Worm (Caenorhabditis elegans) whole organism, young adult: ENCODE measurements around the gene C23G10.11.

ENCODE experiments used
- B0336.3 ChIP-seq: fragments of 200-800 bp; sonication (Bioruptor generic); IDR thresholded peaks from 2 replicates; pipeline ENCODE4 v1.3.6; 2022; ENCODE audit warnings: missing genetic modification characterization, missing compliant biosample characterization
- C17E4.6 ChIP-seq: fragments of 200-800 bp; sonication (Bioruptor generic); IDR thresholded peaks from 2 replicates; pipeline ENCODE4 v1.3.6; 2022; ENCODE audit warnings: missing genetic modification reagents, missing genetic modification characterization, missing compliant biosample characterization
- D2030.7 ChIP-seq: fragments of 200-800 bp; sonication (Bioruptor generic); IDR thresholded peaks from 2 replicates; pipeline ENCODE4 v1.3.6; 2022; ENCODE audit warnings: missing genetic modification reagents, missing genetic modification characterization, missing compliant biosample characterization
- F23B12.7 ChIP-seq: sonication (generic microtip); optimal IDR thresholded peaks from 2 replicates; lab custom pipeline; 2017; ENCODE audit warnings: missing genetic modification characterization, mild to moderate bottlenecking, missing compliant biosample characterization, antibody characterized with exemption, moderate library complexity; ENCODE audit not compliant: insufficient read depth
- F39B2.1 ChIP-seq: fragments of 200-800 bp; sonication (Bioruptor generic); IDR thresholded peaks from 2 replicates; pipeline ENCODE4 v1.3.6; 2022; ENCODE audit warnings: missing genetic modification reagents, missing genetic modification characterization, missing compliant biosample characterization
- F57A8.1 ChIP-seq: fragments of 200-800 bp; sonication (Bioruptor generic); optimal IDR thresholded peaks from 2 replicates; lab custom pipeline; 2018; ENCODE audit warnings: mild to moderate bottlenecking, missing genetic modification characterization, moderate library complexity, missing compliant biosample characterization
- F57C9.4 ChIP-seq: sonication (generic microtip); optimal IDR thresholded peaks from 2 replicates; lab custom pipeline; 2017; ENCODE audit warnings: mild to moderate bottlenecking, missing genetic modification characterization, missing compliant biosample characterization
- T26A5.8 ChIP-seq: sonication (generic microtip); optimal IDR thresholded peaks from 2 replicates; lab custom pipeline; 2016; ENCODE audit warnings: missing genetic modification characterization, missing compliant biosample characterization
- Y56A3A.18 ChIP-seq: fragments of 200-800 bp; sonication (Bioruptor generic); IDR thresholded peaks from 2 replicates; pipeline ENCODE4 v1.3.6; 2022; ENCODE audit warnings: missing genetic modification reagents, missing genetic modification characterization, missing compliant biosample characterization
- Y95B8A.8 ChIP-seq: fragments of 200-800 bp; sonication (Bioruptor generic); IDR thresholded peaks from 2 replicates; pipeline ENCODE4 v1.3.6; 2022; ENCODE audit warnings: missing genetic modification reagents, missing genetic modification characterization, missing compliant biosample characterization
- ZK185.1 ChIP-seq: sonication (generic microtip); optimal IDR thresholded peaks from 2 replicates; lab custom pipeline; 2016; ENCODE audit warnings: mild to moderate bottlenecking, missing genetic modification characterization, missing compliant biosample characterization; ENCODE audit not compliant: poor library complexity, severe bottlenecking
- aptf-2 ChIP-seq: fragments of 200-800 bp; sonication (Bioruptor generic); conservative IDR thresholded peaks from 2 replicates; pipeline ENCODE4 v1.3.6; 2022; ENCODE audit warnings: missing genetic modification reagents, missing genetic modification characterization, missing compliant biosample characterization
- atf-7 ChIP-seq: sonication (generic microtip); optimal IDR thresholded peaks from 2 replicates; lab custom pipeline; 2017; ENCODE audit warnings: mild to moderate bottlenecking, missing genetic modification characterization, missing compliant biosample characterization
- athp-1 ChIP-seq: sonication (generic microtip); optimal IDR thresholded peaks from 2 replicates; lab custom pipeline; 2017; ENCODE audit warnings: mild to moderate bottlenecking, missing genetic modification characterization, missing compliant biosample characterization
- attf-3 ChIP-seq: fragments of 200-800 bp; sonication (Bioruptor generic); conservative IDR thresholded peaks from 2 replicates; pipeline ENCODE4 v1.3.6; 2022; ENCODE audit warnings: missing genetic modification reagents, missing genetic modification characterization, missing compliant biosample characterization
- attf-6 ChIP-seq: fragments of 200-800 bp; sonication (Bioruptor generic); IDR thresholded peaks from 2 replicates; pipeline ENCODE4 v1.3.6; 2022; ENCODE audit warnings: missing genetic modification reagents, missing genetic modification characterization, missing compliant biosample characterization
- ceh-40 ChIP-seq: fragments of 200-800 bp; sonication (Bioruptor generic); IDR thresholded peaks from 2 replicates; pipeline ENCODE4 v1.3.6; 2022; ENCODE audit warnings: missing genetic modification characterization, missing compliant biosample characterization
- ceh-79 ChIP-seq: sonication (generic microtip); optimal IDR thresholded peaks from 2 replicates; lab custom pipeline; 2017; ENCODE audit warnings: mild to moderate bottlenecking, missing genetic modification characterization, missing compliant biosample characterization
- die-1 ChIP-seq: sonication (generic microtip); optimal IDR thresholded peaks from 2 replicates; lab custom pipeline; 2016; ENCODE audit warnings: missing genotype, mild to moderate bottlenecking, missing genetic modification characterization, missing compliant biosample characterization
- dpff-1 ChIP-seq: sonication (generic microtip); optimal IDR thresholded peaks from 2 replicates; lab custom pipeline; 2017; ENCODE audit warnings: mild to moderate bottlenecking, missing genetic modification characterization, missing compliant biosample characterization
- ekl-4 ChIP-seq: fragments of 200-800 bp; sonication (Bioruptor generic); IDR thresholded peaks from 2 replicates; pipeline ENCODE4 v1.3.6; 2022; ENCODE audit warnings: missing genetic modification reagents, missing genetic modification characterization, missing compliant biosample characterization
- fkh-3 ChIP-seq: sonication (generic microtip); optimal IDR thresholded peaks from 2 replicates; lab custom pipeline; 2016; ENCODE audit warnings: mild to moderate bottlenecking, missing genetic modification characterization, missing compliant biosample characterization
- gei-17 ChIP-seq: fragments of 200-800 bp; sonication (Bioruptor generic); optimal IDR thresholded peaks from 2 replicates; lab custom pipeline; 2018; ENCODE audit warnings: mild to moderate bottlenecking, missing genetic modification characterization, missing compliant biosample characterization
- hlh-12 ChIP-seq: sonication (generic microtip); optimal IDR thresholded peaks from 2 replicates; lab custom pipeline; 2016; ENCODE audit warnings: missing genetic modification characterization, missing compliant biosample characterization
- hrde-1 ChIP-seq: sonication (generic microtip); optimal IDR thresholded peaks from 2 replicates; lab custom pipeline; 2016; ENCODE audit warnings: missing genetic modification characterization, mild to moderate bottlenecking, missing compliant biosample characterization, moderate library complexity, missing genotype, missing genetic modification reagents, borderline replicate concordance
- lin-54 ChIP-seq: fragments of 200-800 bp; sonication (Bioruptor generic); optimal IDR thresholded peaks from 2 replicates; lab custom pipeline; 2018; ENCODE audit warnings: mild to moderate bottlenecking, missing genetic modification characterization, missing compliant biosample characterization
- lir-1 ChIP-seq: fragments of 200-800 bp; sonication (Bioruptor generic); conservative IDR thresholded peaks from 2 replicates; pipeline ENCODE4 v1.3.6; 2022; ENCODE audit warnings: missing genetic modification reagents, missing genetic modification characterization, missing compliant biosample characterization
- lsy-27 ChIP-seq: sonication (generic microtip); optimal IDR thresholded peaks from 2 replicates; lab custom pipeline; 2017; ENCODE audit warnings: missing genetic modification characterization, mild to moderate bottlenecking, missing compliant biosample characterization, antibody characterized with exemption, missing genotype, borderline replicate concordance; ENCODE audit not compliant: insufficient read depth
- madf-3 ChIP-seq: fragments of 200-800 bp; sonication (Bioruptor generic); IDR thresholded peaks from 2 replicates; pipeline ENCODE4 v1.3.6; 2022; ENCODE audit warnings: missing genetic modification reagents, missing genetic modification characterization, missing compliant biosample characterization
- mes-4 ChIP-seq: sonication (generic microtip); optimal IDR thresholded peaks from 2 replicates; lab custom pipeline; 2016; ENCODE audit warnings: missing genotype, missing genetic modification characterization, missing compliant biosample characterization
- nfya-1 ChIP-seq: sonication (generic microtip); optimal IDR thresholded peaks from 2 replicates; lab custom pipeline; 2017; ENCODE audit warnings: antibody characterized with exemption, missing compliant biosample characterization, missing genetic modification characterization, borderline replicate concordance; ENCODE audit not compliant: insufficient read depth
- nhr-120 ChIP-seq: fragments of 200-800 bp; sonication (Bioruptor generic); IDR thresholded peaks from 2 replicates; pipeline ENCODE4 v1.3.6; 2022; ENCODE audit warnings: missing genetic modification characterization, missing compliant biosample characterization
- nhr-179 ChIP-seq: sonication (generic microtip); optimal IDR thresholded peaks from 2 replicates; lab custom pipeline; 2016; ENCODE audit warnings: mild to moderate bottlenecking, missing genetic modification characterization, missing compliant biosample characterization
- nhr-80 ChIP-seq: sonication (generic microtip); optimal IDR thresholded peaks from 2 replicates; lab custom pipeline; 2016; ENCODE audit warnings: missing genetic modification characterization, missing compliant biosample characterization
- pbrm-1 ChIP-seq: fragments of 200-800 bp; sonication (Bioruptor generic); IDR thresholded peaks from 2 replicates; pipeline ENCODE4 v1.3.6; 2022; ENCODE audit warnings: missing genetic modification reagents, missing genetic modification characterization, missing compliant biosample characterization
- rcor-1 ChIP-seq: fragments of 200-800 bp; sonication (Bioruptor generic); IDR thresholded peaks from 2 replicates; pipeline ENCODE4 v1.3.6; 2022; ENCODE audit warnings: missing genetic modification reagents, missing genetic modification characterization, missing compliant biosample characterization
- repo-1 ChIP-seq: sonication (generic microtip); optimal IDR thresholded peaks from 2 replicates; lab custom pipeline; 2017; ENCODE audit warnings: mild to moderate bottlenecking, missing genetic modification characterization, missing compliant biosample characterization
- snpc-1.1 ChIP-seq: sonication (generic microtip); optimal IDR thresholded peaks from 2 replicates; lab custom pipeline; 2017; ENCODE audit warnings: missing genetic modification characterization, mild to moderate bottlenecking, missing compliant biosample characterization, antibody characterized with exemption, moderate library complexity, missing genotype, missing genetic modification reagents; ENCODE audit not compliant: insufficient read depth
- somi-1 ChIP-seq: fragments of 200-800 bp; sonication (Bioruptor generic); optimal IDR thresholded peaks from 2 replicates; lab custom pipeline; 2018; ENCODE audit warnings: mild to moderate bottlenecking, missing genetic modification characterization, missing compliant biosample characterization
- sptf-2 ChIP-seq: fragments of 200-800 bp; sonication (Bioruptor generic); optimal IDR thresholded peaks from 2 replicates; lab custom pipeline; 2018; ENCODE audit warnings: mild to moderate bottlenecking, missing genetic modification characterization, missing compliant biosample characterization
- tbx-9 ChIP-seq: sonication (generic microtip); optimal IDR thresholded peaks from 2 replicates; lab custom pipeline; 2016; ENCODE audit warnings: borderline replicate concordance, missing genetic modification characterization, inconsistent platforms, missing compliant biosample characterization
- tlf-1 ChIP-seq: fragments of 200-800 bp; sonication (Bioruptor generic); optimal IDR thresholded peaks from 2 replicates; lab custom pipeline; 2018; ENCODE audit warnings: mild to moderate bottlenecking, missing genetic modification characterization, missing compliant biosample characterization
- unc-130 ChIP-seq: sonication (generic microtip); optimal IDR thresholded peaks from 2 replicates; lab custom pipeline; 2016; ENCODE audit warnings: missing genetic modification reagents, missing genetic modification characterization, missing compliant biosample characterization
- unc-62 ChIP-seq: fragments of 150-350 bp; optimal IDR thresholded peaks from 2 replicates; lab custom pipeline; 2014; ENCODE audit warnings: missing biosample characterization, missing genetic modification reagents, missing genetic modification characterization
- ztf-18 ChIP-seq: sonication (generic microtip); optimal IDR thresholded peaks from 2 replicates; lab custom pipeline; 2016; ENCODE audit warnings: missing genotype, mild to moderate bottlenecking, missing genetic modification characterization, missing compliant biosample characterization

The C23G10.11 gene

ce11 chrIII:6202440-6202839, 12.9 kb downstream of the C23G10.11 start (continued):
- no peak for TF ChIP-seq nhr-179 (tag; lab: Kevin White, UChicago)
- TF ChIP-seq lin-54 (GFP tag; lab: Kevin White, UChicago), result peak; percentile 46
- TF ChIP-seq tbx-9 (tag; lab: Kevin White, UChicago), result no peak
- no peak for TF ChIP-seq F39B2.1 (GFP tag; lab: Robert Waterston, UW)
- no peak for TF ChIP-seq T26A5.8 (tag; lab: Kevin White, UChicago)
- TF ChIP-seq hrde-1 (tag; lab: Kevin White, UChicago), result peak; percentile 93
- TF ChIP-seq ZK185.1 (tag; lab: Kevin White, UChicago), result no peak
- peak; percentile 73 for TF ChIP-seq B0336.3
- no peak for TF ChIP-seq mes-4 (tag; lab: Kevin White, UChicago)
- TF ChIP-seq dpff-1 (tag; lab: Kevin White, UChicago), result no peak
- TF ChIP-seq tlf-1, result peak; percentile 14
- TF ChIP-seq attf-3, result 0 out of 2 replicates have a peak, but pooled peaks have one; percentile 7
- TF ChIP-seq D2030.7 (GFP tag; lab: Robert Waterston, UW), result peak; percentile 25; the same call in 1 of the 2 replicates
- TF ChIP-seq attf-6 (GFP tag; lab: Robert Waterston, UW), result peak; percentile 68; the same call in 1 of the 2 replicates
- TF ChIP-seq nfya-1 (tag; lab: Kevin White, UChicago), result no peak
- no peak for TF ChIP-seq aptf-2 (GFP tag; lab: Robert Waterston, UW)
- no peak for TF ChIP-seq rcor-1 (GFP tag; lab: Robert Waterston, UW)
- no peak for TF ChIP-seq somi-1
- no peak for TF ChIP-seq lir-1
- no peak for TF ChIP-seq pbrm-1 (GFP tag; lab: Robert Waterston, UW)
- no peak for TF ChIP-seq hlh-12
- no peak for TF ChIP-seq F23B12.7 (tag; lab: Kevin White, UChicago)
- no peak for TF ChIP-seq Y56A3A.18 (GFP tag; lab: Robert Waterston, UW)
- TF ChIP-seq, all 124 proteins: peak for 33

ce11 chrIII:6201325-6201724, 14.1 kb downstream of the C23G10.11 start:
- TF ChIP-seq hlh-12 (no peak), madf-3 (GFP tag; lab: Robert Waterston, UW) (no peak), ztf-18 (no peak), unc-130 (no peak), tbx-9 (tag; lab: Kevin White, UChicago) (no peak), F57C9.4 (tag; lab: Kevin White, UChicago) (no peak), Y95B8A.8 (GFP tag; lab: Robert Waterston, UW) (no peak), dpff-1 (tag; lab: Kevin White, UChicago) (no peak), fkh-3 (tag; lab: Kevin White, UChicago) (no peak), nhr-120 (GFP tag; lab: Robert Waterston, UW) (no peak), lsy-27 (tag; lab: Kevin White, UChicago) (no peak), atf-7 (tag; lab: Kevin White, UChicago) (no peak), tlf-1 (no peak), ceh-40 (GFP tag; lab: Robert Waterston, UW) (no peak), die-1 (tag; lab: Kevin White, UChicago) (no peak)

ce11 chrIII:6198378-6199234, 16.8 kb downstream of the C23G10.11 start, which contains the start of the genes C23G10.7 and rpn-2:
TSS of gene C23G10.7 (minus strand) at chrIII:6198414.
TSS of gene rpn-2 (plus strand) at chrIII:6199184.
- TF ChIP-seq snpc-1.1 (tag; lab: Kevin White, UChicago) (peak; percentile 51), nhr-80 (tag; lab: Kevin White, UChicago) (peak; percentile 22), athp-1 (tag; lab: Kevin White, UChicago) (peak; percentile 41), sptf-2 (GFP tag; lab: Kevin White, UChicago) (no peak), ceh-79 (tag; lab: Kevin White, UChicago) (no peak), gei-17 (GFP tag; lab: Kevin White, UChicago) (no peak), unc-62 (GFP tag; lab: Kevin White, UChicago) (no peak), ekl-4 (GFP tag; lab: Robert Waterston, UW) (peak; percentile 29; the same call in 1 of the 2 replicates), C17E4.6 (no peak), repo-1 (tag; lab: Kevin White, UChicago) (no peak), pbrm-1 (GFP tag; lab: Robert Waterston, UW) (0 out of 2 replicates have a peak, but pooled peaks have one; percentile 46), F57A8.1 (no peak)
